Worm (Caenorhabditis elegans) whole organism, L1 larva: Measurements from ENCODE around the gene F42G4.6.

Experiments
- alr-1 ChIP-seq: fragments of 200-800 bp; sonication (Bioruptor generic); optimal IDR thresholded peaks from 2 replicates; lab custom pipeline; 2018; ENCODE audit warnings: borderline replicate concordance, mild to moderate bottlenecking, missing genetic modification characterization, missing compliant biosample characterization
- ama-1 ChIP-seq: fragments of 150-350 bp; optimal IDR thresholded peaks from 2 replicates; lab custom pipeline; 2014
- blmp-1 ChIP-seq: fragments of 150-350 bp; optimal IDR thresholded peaks from 2 replicates; lab custom pipeline; 2014; ENCODE audit warnings: missing biosample characterization, missing genetic modification characterization
- ceh-63 ChIP-seq: fragments of 200-800 bp; sonication (Bioruptor generic); optimal IDR thresholded peaks from 2 replicates; lab custom pipeline; 2018; ENCODE audit warnings: mild to moderate bottlenecking, missing genetic modification characterization, missing compliant biosample characterization
- ceh-82 ChIP-seq, 3 experiments: fragments of 150-350 bp in 1 of 3; sonication (generic microtip) in 2 of 3; optimal IDR thresholded peaks; 2 replicates each; lab custom pipeline; 2014 to 2017; ENCODE audit warnings: missing biosample characterization in 3 of 3, missing genetic modification characterization in 3 of 3
- dpl-1 ChIP-seq, 3 experiments: fragments of 150-350 bp in 2 of 3; sonication (generic microtip) in 1 of 3; optimal IDR thresholded peaks; 2 replicates each; lab custom pipeline; 2014 to 2017; ENCODE audit warnings: missing biosample characterization in 3 of 3, missing genetic modification characterization in 3 of 3, missing genetic modification reagents in 3 of 3
- efl-1 ChIP-seq, 4 experiments: fragments of 150-350 bp; optimal IDR thresholded peaks in 3 of 4; peaks in 1 of 4; 1 replicate in 1 of 4; 2 replicates in 3 of 4; lab custom pipeline; 2014; ENCODE audit warnings: missing biosample characterization in 2 of 4, missing genetic modification characterization in 2 of 4, missing genetic modification reagents in 2 of 4
- egl-13 ChIP-seq: sonication (generic microtip); optimal IDR thresholded peaks from 2 replicates; lab custom pipeline; 2016; ENCODE audit warnings: missing genotype, missing genetic modification reagents, missing genetic modification characterization, missing compliant biosample characterization
- egl-27 ChIP-seq, 2 experiments: fragments of 150-350 bp in 1 of 2; sonication (generic microtip); optimal IDR thresholded peaks; 3 replicates each; lab custom pipeline; 2017 to 2018; ENCODE audit warnings: missing biosample characterization in 2 of 2, missing genetic modification characterization in 2 of 2, missing genetic modification reagents in 2 of 2
- elt-3 ChIP-seq, 6 experiments: fragments of 150-350 bp in 1 of 6; sonication (generic microtip); optimal IDR thresholded peaks; 2 replicates each; lab custom pipeline; 2017 to 2018; ENCODE audit warnings: missing biosample characterization in 6 of 6, missing genetic modification characterization in 6 of 6, inconsistent platforms in 1 of 6
- fkh-4 ChIP-seq: sonication (generic microtip); optimal IDR thresholded peaks from 2 replicates; lab custom pipeline; 2016; ENCODE audit warnings: missing compliant biosample characterization, missing genetic modification characterization, borderline replicate concordance
- fos-1 ChIP-seq: fragments of 150-350 bp; optimal IDR thresholded peaks from 2 replicates; lab custom pipeline; 2014; ENCODE audit warnings: missing biosample characterization, missing genetic modification characterization
- irx-1 ChIP-seq: sonication (generic microtip); optimal IDR thresholded peaks from 2 replicates; lab custom pipeline; 2016; ENCODE audit warnings: missing genetic modification characterization, missing compliant biosample characterization
- isw-1 ChIP-seq: fragments of 200-800 bp; sonication (Bioruptor generic); IDR thresholded peaks from 2 replicates; pipeline ENCODE4 v1.3.6; 2022; ENCODE audit warnings: missing genetic modification characterization, missing compliant biosample characterization
- lir-3 ChIP-seq: sonication (generic microtip); optimal IDR thresholded peaks from 2 replicates; lab custom pipeline; 2016; ENCODE audit warnings: mild to moderate bottlenecking, missing genetic modification characterization, moderate library complexity, missing compliant biosample characterization; ENCODE audit not compliant: poor library complexity
- mab-9 ChIP-seq: fragments of 200-800 bp; sonication (Bioruptor generic); IDR thresholded peaks from 2 replicates; pipeline ENCODE4 v1.3.6; 2022; ENCODE audit warnings: missing genetic modification reagents, missing genetic modification characterization, missing compliant biosample characterization
- mep-1 ChIP-seq: fragments of 150-350 bp; optimal IDR thresholded peaks from 2 replicates; lab custom pipeline; 2014; ENCODE audit warnings: missing biosample characterization, missing genetic modification characterization
- nhr-11 ChIP-seq: fragments of 150-350 bp; optimal IDR thresholded peaks from 2 replicates; lab custom pipeline; 2014; ENCODE audit warnings: missing biosample characterization, missing genetic modification characterization
- nhr-237 ChIP-seq: fragments of 150-350 bp; optimal IDR thresholded peaks from 2 replicates; lab custom pipeline; 2014; ENCODE audit warnings: missing biosample characterization, missing genetic modification characterization
- nhr-28 ChIP-seq: fragments of 150-350 bp; optimal IDR thresholded peaks from 2 replicates; lab custom pipeline; 2014; ENCODE audit warnings: missing biosample characterization, missing genetic modification characterization
- nhr-71 ChIP-seq: sonication (generic microtip); optimal IDR thresholded peaks from 2 replicates; lab custom pipeline; 2016; ENCODE audit warnings: mild to moderate bottlenecking, missing genetic modification characterization, moderate library complexity, missing compliant biosample characterization
- nhr-85 ChIP-seq: sonication (generic microtip); peaks from one replicate; lab custom pipeline; 2016; ENCODE audit warnings: missing genetic modification characterization, inconsistent platforms, missing compliant biosample characterization
- skn-1 ChIP-seq: fragments of 150-350 bp; optimal IDR thresholded peaks from 2 replicates; lab custom pipeline; 2014; ENCODE audit warnings: missing biosample characterization, missing genetic modification characterization
- sptf-1 ChIP-seq: fragments of 150-350 bp; optimal IDR thresholded peaks from 2 replicates; lab custom pipeline; 2014; ENCODE audit warnings: missing biosample characterization, missing genetic modification characterization
- swsn-7 ChIP-seq: sonication (generic microtip); optimal IDR thresholded peaks from 2 replicates; lab custom pipeline; 2016; ENCODE audit warnings: missing genetic modification characterization, missing compliant biosample characterization
- unc-130 ChIP-seq: fragments of 150-350 bp; optimal IDR thresholded peaks from 2 replicates; lab custom pipeline; 2017; ENCODE audit warnings: missing biosample characterization, missing genetic modification characterization, inconsistent platforms
- xbp-1 ChIP-seq: sonication (generic microtip); optimal IDR thresholded peaks from 2 replicates; lab custom pipeline; 2016; ENCODE audit warnings: missing genetic modification characterization, missing compliant biosample characterization
- ztf-4 ChIP-seq: fragments of 150-350 bp; optimal IDR thresholded peaks from 2 replicates; lab custom pipeline; 2014; ENCODE audit warnings: missing biosample characterization, missing genetic modification characterization

The F42G4.6 gene

ce11 chrII:13085951-13086350 is 6.8 kb downstream of the F42G4.6 start:
- no peak for TF ChIP-seq efl-1 (optimal IDR thresholded peaks at IDR 0.05; lab: Kevin White, UChicago)
- peak in 1 of 2 experiments; percentile 54 for TF ChIP-seq efl-1 (GFP tag; optimal IDR thresholded peaks at IDR 0.05 in 1 of 2; lab: Kevin White, UChicago)
- no peak for TF ChIP-seq irx-1 (tag; lab: Kevin White, UChicago)

- TF ChIP-seq fkh-4 (tag; lab: Kevin White, UChicago), result no peak
- TF ChIP-seq lir-3, result no peak
- no peak for TF ChIP-seq xbp-1 (tag; lab: Kevin White, UChicago)
- TF ChIP-seq alr-1 (tag; lab: Kevin White, UChicago), result no peak
- TF ChIP-seq, all 84 proteins: peak for 0
Measured at ce11 chrII:13091123-13091522, 11.9 kb downstream of the F42G4.6 start, which contains the start of gene Y81G3A.4. Gene Y81G3A.4, plus strand, starts transcription at chrII:13091423.

ce11 chrII:13091857-13092256 is 12.7 kb downstream of the F42G4.6 start:
- TF ChIP-seq sptf-1 (tag; lab: Kevin White, UChicago) (no peak), unc-130 (tag; lab: Kevin White, UChicago) (no peak)

- TF ChIP-seq efl-1 (optimal IDR thresholded peaks at IDR 0.05; lab: Kevin White, UChicago) (no peak), efl-1 (GFP tag; optimal IDR thresholded peaks at IDR 0.05 in 1 of 2; lab: Kevin White, UChicago) (peak in 1 of 2 experiments; percentile 85), nhr-85 (peak; percentile 9), dpl-1 (GFP tag; optimal IDR thresholded peaks at IDR 0.05; lab: Kevin White, UChicago) (no peak)
Measured at ce11 chrII:13096345-13096744, 17.2 kb downstream of the F42G4.6 start.

- no peak for TF ChIP-seq nhr-11
- no peak for TF ChIP-seq ztf-4 (tag; lab: Kevin White, UChicago)
- TF ChIP-seq efl-1 (optimal IDR thresholded peaks at IDR 0.05; lab: Kevin White, UChicago), result no peak
- TF ChIP-seq efl-1 (GFP tag; optimal IDR thresholded peaks at IDR 0.05 in 1 of 2; lab: Kevin White, UChicago), result no peak
- no peak for TF ChIP-seq nhr-237 (tag; lab: Kevin White, UChicago)
- TF ChIP-seq ceh-82 (tag; optimal IDR thresholded peaks at IDR 0.05; lab: Kevin White, UChicago), result no peak
- TF ChIP-seq ama-1 (lab: Kevin White, UChicago), result no peak
- no peak for TF ChIP-seq isw-1 (GFP tag; lab: Robert Waterston, UW)
- TF ChIP-seq alr-1 (tag; lab: Kevin White, UChicago), result no peak
- TF ChIP-seq swsn-7 (tag; lab: Kevin White, UChicago), result no peak
- TF ChIP-seq nhr-28, result no peak
- TF ChIP-seq nhr-71 (tag; lab: Kevin White, UChicago), result no peak
- no peak for TF ChIP-seq egl-13
- no peak for TF ChIP-seq skn-1
- TF ChIP-seq mab-9 (GFP tag; lab: Robert Waterston, UW), result no peak
- TF ChIP-seq egl-27 (tag; optimal IDR thresholded peaks at IDR 0.05; lab: Kevin White, UChicago), result no peak
- no peak for TF ChIP-seq fos-1 (tag; lab: Kevin White, UChicago)
Measured at ce11 chrII:13098175-13098574, 19.0 kb downstream of the F42G4.6 start, which contains the start of gene col-86. Gene col-86, minus strand, starts transcription at chrII:13098275.

- TF ChIP-seq efl-1 (optimal IDR thresholded peaks at IDR 0.05; lab: Kevin White, UChicago) (no peak), efl-1 (GFP tag; optimal IDR thresholded peaks at IDR 0.05 in 1 of 2; lab: Kevin White, UChicago) (peak in 1 of 2 experiments; percentile 63), blmp-1 (tag; lab: Kevin White, UChicago) (peak; percentile 67), swsn-7 (tag; lab: Kevin White, UChicago) (no peak)
Measured at ce11 chrII:13107719-13108118, 28.5 kb downstream of the F42G4.6 start, which contains the start of gene pqn-32. Gene pqn-32, plus strand, starts transcription at chrII:13108019.

- TF ChIP-seq elt-3 (tag; optimal IDR thresholded peaks at IDR 0.05; lab: Kevin White, UChicago) (no peak), mab-9 (GFP tag; lab: Robert Waterston, UW) (no peak), ceh-63 (GFP tag; lab: Kevin White, UChicago) (no peak), egl-13 (no peak), skn-1 (no peak), mep-1 (tag; lab: Kevin White, UChicago) (no peak)
Measured at ce11 chrII:13116710-13117109, 37.5 kb downstream of the F42G4.6 start, which contains the start of gene rict-1. Gene rict-1, minus strand, starts transcription at chrII:13116810.
